Fruit fly (Drosophila melanogaster) whole organism, embryonic: ENCODE results near the gene AGO2.

Experiments used
- ATbp ChIP-seq: fragments of 200-800 bp; sonication (Bioruptor generic); optimal IDR thresholded peaks from 2 replicates; lab custom pipeline; 2017; ENCODE audit warnings: missing biosample characterization, mild to moderate bottlenecking, missing genetic modification characterization, missing genetic modification reagents
- Ada2b ChIP-seq: fragments of 200-800 bp; sonication (Bioruptor generic); IDR thresholded peaks from 2 replicates; pipeline ENCODE4 v1.3.6; 2022; ENCODE audit warnings: missing biosample characterization, missing genetic modification characterization
- CG10209 ChIP-seq: fragments of 200-800 bp; sonication (Bioruptor generic); optimal IDR thresholded peaks from 3 replicates; lab custom pipeline; 2017; ENCODE audit warnings: missing biosample characterization, mild to moderate bottlenecking, missing genetic modification characterization, missing genetic modification reagents
- CG11560 ChIP-seq: fragments of 200-800 bp; sonication (Bioruptor generic); IDR thresholded peaks from 3 replicates; pipeline ENCODE4 v1.3.6; 2022; ENCODE audit warnings: missing biosample characterization, missing genetic modification characterization
- CG12769 ChIP-seq: fragments of 200-800 bp; sonication (Bioruptor generic); optimal IDR thresholded peaks from 2 replicates; lab custom pipeline; 2019; ENCODE audit warnings: missing biosample characterization, mild to moderate bottlenecking, missing genetic modification characterization, moderate library complexity
- CG12942 ChIP-seq: fragments of 200-800 bp; sonication (Bioruptor generic); optimal IDR thresholded peaks from 3 replicates; lab custom pipeline; 2016; ENCODE audit warnings: missing biosample characterization, missing genetic modification characterization
- CG15601 ChIP-seq: fragments of 200-800 bp; sonication (Bioruptor generic); optimal IDR thresholded peaks from 3 replicates; lab custom pipeline; 2019; ENCODE audit warnings: missing biosample characterization, mild to moderate bottlenecking, missing genetic modification characterization, moderate library complexity
- CG17568 ChIP-seq: fragments of 200-800 bp; sonication (Bioruptor generic); optimal IDR thresholded peaks from 2 replicates; lab custom pipeline; 2018; ENCODE audit warnings: missing biosample characterization, mild to moderate bottlenecking, missing genetic modification characterization, moderate library complexity
- CG18619 ChIP-seq: fragments of 200-800 bp; sonication (Bioruptor generic); optimal IDR thresholded peaks from 3 replicates; lab custom pipeline; 2017; ENCODE audit warnings: missing biosample characterization, mild to moderate bottlenecking, missing genetic modification characterization
- CG31224 ChIP-seq: fragments of 200-800 bp; sonication (Bioruptor generic); IDR thresholded peaks from 2 replicates; pipeline ENCODE4 v1.3.6; 2022; ENCODE audit warnings: missing biosample characterization, missing genetic modification characterization
- CG3407 ChIP-seq: fragments of 200-800 bp; sonication (Bioruptor generic); optimal IDR thresholded peaks from 2 replicates; lab custom pipeline; 2018; ENCODE audit warnings: missing biosample characterization, mild to moderate bottlenecking, missing genetic modification characterization
- CG3726 ChIP-seq: fragments of 200-800 bp; sonication (Bioruptor generic); IDR thresholded peaks from 3 replicates; pipeline ENCODE4, ENCODE4 v1.3.6; 2022; ENCODE audit warnings: missing biosample characterization, missing genetic modification characterization
- CG4282 ChIP-seq: fragments of 200-800 bp; sonication (Bioruptor generic); optimal IDR thresholded peaks from 2 replicates; lab custom pipeline; 2016; ENCODE audit warnings: missing biosample characterization, missing genetic modification characterization
- CG4328 ChIP-seq: fragments of 200-800 bp; sonication (Bioruptor generic); optimal IDR thresholded peaks from 3 replicates; lab custom pipeline; 2017; ENCODE audit warnings: missing biosample characterization, missing genetic modification reagents, missing genetic modification characterization
- CG4617 ChIP-seq: fragments of 200-800 bp; sonication (Bioruptor generic); optimal IDR thresholded peaks from 3 replicates; lab custom pipeline; 2016; ENCODE audit warnings: missing biosample characterization, missing genetic modification characterization, borderline replicate concordance
- CG4707 ChIP-seq: fragments of 200-800 bp; sonication (Bioruptor generic); optimal IDR thresholded peaks from 2 replicates; lab custom pipeline; 2018; ENCODE audit warnings: missing biosample characterization, mild to moderate bottlenecking, missing genetic modification characterization, moderate library complexity
- CG4730 ChIP-seq: fragments of 200-800 bp; sonication (Bioruptor generic); IDR thresholded peaks from 2 replicates; pipeline ENCODE4 v1.3.6; 2022; ENCODE audit warnings: missing biosample characterization, missing genetic modification characterization
- CG6791 ChIP-seq: fragments of 200-800 bp; sonication (Bioruptor generic); IDR thresholded peaks from 3 replicates; pipeline ENCODE4 v1.3.6; 2022; ENCODE audit warnings: missing biosample characterization, missing genetic modification characterization; ENCODE audit not compliant: partially characterized antibody
- CG6813 ChIP-seq: fragments of 200-800 bp; sonication (Bioruptor generic); optimal IDR thresholded peaks from 2 replicates; lab custom pipeline; 2017; ENCODE audit warnings: missing biosample characterization, missing genetic modification characterization, mild to moderate bottlenecking, moderate library complexity, missing genetic modification reagents
- CG8924 ChIP-seq: fragments of 200-800 bp; optimal IDR thresholded peaks from 3 replicates; lab custom pipeline; 2019; ENCODE audit warnings: missing biosample characterization, mild to moderate bottlenecking, missing genetic modification characterization, moderate library complexity
- CG9437 ChIP-seq: fragments of 200-800 bp; sonication (Bioruptor generic); optimal IDR thresholded peaks from 2 replicates; lab custom pipeline; 2018; ENCODE audit warnings: missing biosample characterization, mild to moderate bottlenecking, missing genetic modification characterization
- CkIIα-i1 ChIP-seq: fragments of 200-800 bp; sonication (Bioruptor generic); IDR thresholded peaks from 2 replicates; pipeline ENCODE4 v1.3.6; 2022; ENCODE audit warnings: missing biosample characterization, missing genetic modification characterization
- D ChIP-seq, 2 experiments: fragments of 200-800 bp in 1 of 2; fragments of >200 bp in 1 of 2; sonication (Bioruptor generic) in 1 of 2; optimal IDR thresholded peaks; 2 replicates in 1 of 2; 3 replicates in 1 of 2; lab custom pipeline; 2017; ENCODE audit warnings: mild to moderate bottlenecking in 1 of 2, missing biosample characterization in 1 of 2, missing genetic modification characterization in 1 of 2, missing genetic modification reagents in 1 of 2
- ERR ChIP-seq: fragments of 200-800 bp; sonication (Bioruptor generic); optimal IDR thresholded peaks from 2 replicates; lab custom pipeline; 2016; ENCODE audit warnings: missing biosample characterization, missing genetic modification characterization
- HLHmδ ChIP-seq: fragments of 200-800 bp; sonication (Bioruptor generic); optimal IDR thresholded peaks from 2 replicates; lab custom pipeline; 2018; ENCODE audit warnings: missing biosample characterization, mild to moderate bottlenecking, missing genetic modification characterization, moderate library complexity
- MTF-1 ChIP-seq: fragments of 200-800 bp; sonication (Bioruptor generic); optimal IDR thresholded peaks from 2 replicates; lab custom pipeline; 2018; ENCODE audit warnings: missing biosample characterization, mild to moderate bottlenecking, missing genetic modification characterization, borderline replicate concordance
- Med ChIP-seq: fragments of 200-800 bp; sonication (Bioruptor generic); peaks from one replicate; lab custom pipeline; 2016; ENCODE audit warnings: missing biosample characterization, missing genetic modification characterization, mild to moderate bottlenecking, inconsistent platforms, moderate library complexity
- Meics ChIP-seq: fragments of 200-800 bp; sonication (Bioruptor generic); optimal IDR thresholded peaks from 2 replicates; lab custom pipeline; 2017; ENCODE audit warnings: missing biosample characterization, mild to moderate bottlenecking, missing genetic modification characterization
- Poxn ChIP-seq: fragments of 200-800 bp; sonication (Bioruptor generic); IDR thresholded peaks from 2 replicates; pipeline ENCODE4 v1.3.6; 2022; ENCODE audit warnings: missing biosample characterization, missing genetic modification characterization
- Side ChIP-seq: fragments of 200-800 bp; sonication (Bioruptor generic); optimal IDR thresholded peaks from 2 replicates; lab custom pipeline; 2016; ENCODE audit warnings: missing biosample characterization, missing genetic modification characterization
- Sox102F ChIP-seq: fragments of 200-800 bp; sonication (Bioruptor generic); optimal IDR thresholded peaks from 2 replicates; lab custom pipeline; 2018; ENCODE audit warnings: missing biosample characterization, mild to moderate bottlenecking, missing genetic modification characterization, moderate library complexity
- Spps ChIP-seq: fragments of 200-800 bp; sonication (Bioruptor generic); optimal IDR thresholded peaks from 2 replicates; lab custom pipeline; 2018; ENCODE audit warnings: missing biosample characterization, mild to moderate bottlenecking, missing genetic modification characterization
- cas ChIP-seq: fragments of 200-800 bp; sonication (Bioruptor generic); IDR thresholded peaks from 2 replicates; pipeline ENCODE4 v1.3.6; 2022; ENCODE audit warnings: missing biosample characterization, missing genetic modification characterization
- cg ChIP-seq: fragments of 200-800 bp; sonication (Bioruptor generic); optimal IDR thresholded peaks from 3 replicates; lab custom pipeline; 2019; ENCODE audit warnings: missing biosample characterization, mild to moderate bottlenecking, missing genetic modification characterization, moderate library complexity
- gsb ChIP-seq: fragments of 200-800 bp; sonication (Bioruptor generic); IDR thresholded peaks from 2 replicates; pipeline ENCODE4 v1.3.6; 2022; ENCODE audit warnings: missing biosample characterization, missing genetic modification characterization
- ham ChIP-seq: fragments of 200-800 bp; sonication (Bioruptor generic); IDR thresholded peaks from 2 replicates; pipeline ENCODE4 v1.3.6; 2022; ENCODE audit warnings: missing biosample characterization, missing genetic modification characterization
- lbe ChIP-seq: fragments of 200-800 bp; sonication (Bioruptor generic); optimal IDR thresholded peaks from 2 replicates; lab custom pipeline; 2016; ENCODE audit warnings: missing biosample characterization, mild to moderate bottlenecking, missing genetic modification characterization
- maf-S ChIP-seq: fragments of 200-800 bp; sonication (Bioruptor generic); optimal IDR thresholded peaks from 2 replicates; lab custom pipeline; 2016; ENCODE audit warnings: missing biosample characterization, missing genetic modification characterization
- mirr ChIP-seq: fragments of 200-800 bp; sonication (Bioruptor generic); optimal IDR thresholded peaks from 3 replicates; lab custom pipeline; 2018; ENCODE audit warnings: missing biosample characterization, mild to moderate bottlenecking, missing genetic modification characterization
- onecut ChIP-seq: fragments of 200-800 bp; sonication (Bioruptor generic); IDR thresholded peaks from 2 replicates; pipeline ENCODE4 v1.3.6; 2022; ENCODE audit warnings: missing biosample characterization, missing genetic modification characterization
- phol ChIP-seq: fragments of 200-800 bp; sonication (Bioruptor generic); optimal IDR thresholded peaks from 3 replicates; lab custom pipeline; 2018; ENCODE audit warnings: missing biosample characterization, mild to moderate bottlenecking, missing genetic modification characterization, moderate library complexity
- sens ChIP-seq: fragments of 200-800 bp; sonication (Bioruptor generic); peaks from one replicate; lab custom pipeline; 2016; ENCODE audit warnings: missing biosample characterization, missing genetic modification characterization
- tap ChIP-seq: fragments of 200-800 bp; optimal IDR thresholded peaks from 3 replicates; lab custom pipeline; 2019; ENCODE audit warnings: missing biosample characterization, mild to moderate bottlenecking, missing genetic modification characterization, moderate library complexity
- tin ChIP-seq: fragments of 200-800 bp; sonication (Bioruptor generic); optimal IDR thresholded peaks from 3 replicates; lab custom pipeline; 2016; ENCODE audit warnings: missing biosample characterization, missing genetic modification characterization
- tup ChIP-seq: fragments of 200-800 bp; sonication (Bioruptor generic); optimal IDR thresholded peaks from 2 replicates; lab custom pipeline; 2016; ENCODE audit warnings: missing biosample characterization, mild to moderate bottlenecking, missing genetic modification characterization, moderate library complexity
- wek ChIP-seq: fragments of 200-800 bp; sonication (Bioruptor generic); optimal IDR thresholded peaks from 3 replicates; lab custom pipeline; 2018; ENCODE audit warnings: missing biosample characterization, mild to moderate bottlenecking, missing genetic modification characterization, moderate library complexity

Gene AGO2

dm6 chr3L:15530638-15531225 is 23.2 kb upstream of the AGO2 start (continued):
- TF ChIP-seq ERR, result no peak
- TF ChIP-seq CG3726 (GFP tag; lab: Robert Waterston, UW), result no peak
- peak; percentile 45 for TF ChIP-seq CG15601 (tag; lab: Kevin White, UChicago)
- TF ChIP-seq CG12942 (GFP tag; lab: Kevin White, UChicago), result no peak
- TF ChIP-seq cas (GFP tag; lab: Robert Waterston, UW), result no peak
- TF ChIP-seq ATbp (GFP tag; lab: Kevin White, UChicago), result peak; percentile 52
- TF ChIP-seq cg (GFP tag; lab: Kevin White, UChicago), result peak; percentile 19
- no peak for TF ChIP-seq HLHmδ (GFP tag; lab: Kevin White, UChicago)
- no peak for TF ChIP-seq Meics (GFP tag; lab: Kevin White, UChicago)
- no peak for TF ChIP-seq Side (GFP tag; lab: Kevin White, UChicago)
- TF ChIP-seq CG4282 (GFP tag; lab: Kevin White, UChicago), result no peak
- TF ChIP-seq phol (tag; lab: Kevin White, UChicago), result no peak
- TF ChIP-seq CG6791 (GFP tag; lab: Robert Waterston, UW), result no peak
- peak; percentile 2 for TF ChIP-seq CG10209 (GFP tag; lab: Kevin White, UChicago)
- TF ChIP-seq wek (GFP tag; lab: Kevin White, UChicago), result peak; percentile 43
- TF ChIP-seq sens (GFP tag; lab: Kevin White, UChicago), result peak; percentile 75
- TF ChIP-seq Poxn, result no peak
- no peak for TF ChIP-seq CkIIα-i1
- TF ChIP-seq CG4328 (GFP tag; lab: Kevin White, UChicago), result peak; percentile 29
- peak; percentile 66 for TF ChIP-seq CG12769 (tag; lab: Kevin White, UChicago)
- TF ChIP-seq tap (tag; lab: Kevin White, UChicago), result peak; percentile 0
- peak; percentile 31 for TF ChIP-seq CG6813 (GFP tag; lab: Kevin White, UChicago)
- peak; percentile 36 for TF ChIP-seq Med (GFP tag; lab: Kevin White, UChicago)
- TF ChIP-seq ham (GFP tag; lab: Robert Waterston, UW), result no peak
- TF ChIP-seq CG8924, result peak; percentile 3
- no peak for TF ChIP-seq onecut (GFP tag; lab: Robert Waterston, UW)
- no peak for TF ChIP-seq CG4617 (GFP tag; lab: Kevin White, UChicago)
- TF ChIP-seq Spps, result no peak
- TF ChIP-seq MTF-1 (GFP tag; lab: Kevin White, UChicago), result peak; percentile 32
- no peak for TF ChIP-seq Sox102F
- no peak for TF ChIP-seq Ada2b (GFP tag; lab: Robert Waterston, UW)
- TF ChIP-seq D (optimal IDR thresholded peaks at IDR 0.05; lab: Kevin White, UChicago), result no peak
- TF ChIP-seq D (GFP tag; optimal IDR thresholded peaks at IDR 0.05; lab: Kevin White, UChicago), result peak; percentile 17
- TF ChIP-seq tup, result no peak
- no peak for TF ChIP-seq CG31224 (GFP tag; lab: Robert Waterston, UW)
- TF ChIP-seq mirr (GFP tag; lab: Kevin White, UChicago), result no peak
- no peak for TF ChIP-seq CG9437 (GFP tag; lab: Kevin White, UChicago)
- TF ChIP-seq maf-S (GFP tag; lab: Kevin White, UChicago), result no peak
- TF ChIP-seq gsb, result no peak
- TF ChIP-seq CG4707 (GFP tag; lab: Kevin White, UChicago), result peak; percentile 40
- no peak for TF ChIP-seq tin
- TF ChIP-seq lbe, result peak; percentile 12
- TF ChIP-seq CG11560 (tag; lab: Robert Waterston, UW), result no peak
- peak; percentile 19 for TF ChIP-seq CG17568
- peak; percentile 23 for TF ChIP-seq CG3407 (GFP tag; lab: Kevin White, UChicago)
- no peak for TF ChIP-seq CG18619 (GFP tag; lab: Kevin White, UChicago)
- TF ChIP-seq CG4730, result no peak
